Worm (Caenorhabditis elegans): Measurements from ENCODE around the gene nhr-68.

- TF ChIP-seq elt-1 (tag; optimal IDR thresholded peaks at IDR 0.05; ENCODE audit: borderline replicate concordance, insufficient read depth) = no peak
- TF ChIP-seq elt-3 (tag; optimal IDR thresholded peaks at IDR 0.05) = no peak
- no peak for TF ChIP-seq nhr-12 (tag; optimal IDR thresholded peaks at IDR 0.05)
- TF ChIP-seq nhr-28 (tag; optimal IDR thresholded peaks at IDR 0.05) = no peak
- no peak for TF ChIP-seq lin-13 (tag; optimal IDR thresholded peaks at IDR 0.05)
- TF ChIP-seq mab-5 (tag; optimal IDR thresholded peaks at IDR 0.05) = no peak
- no peak for TF ChIP-seq snpc-4 (tag; optimal IDR thresholded peaks at IDR 0.05)
- TF ChIP-seq zip-8 (tag; optimal IDR thresholded peaks at IDR 0.05) = no peak
These were observed 46.8 kb downstream of the nhr-68 start for ce11 chrV:11620081-11620480.

All from whole organism, mixed stage, embryonic.